Worm (Caenorhabditis elegans): Measurements from ENCODE around the gene F39G3.5.

The F39G3.5 gene

DNA sequence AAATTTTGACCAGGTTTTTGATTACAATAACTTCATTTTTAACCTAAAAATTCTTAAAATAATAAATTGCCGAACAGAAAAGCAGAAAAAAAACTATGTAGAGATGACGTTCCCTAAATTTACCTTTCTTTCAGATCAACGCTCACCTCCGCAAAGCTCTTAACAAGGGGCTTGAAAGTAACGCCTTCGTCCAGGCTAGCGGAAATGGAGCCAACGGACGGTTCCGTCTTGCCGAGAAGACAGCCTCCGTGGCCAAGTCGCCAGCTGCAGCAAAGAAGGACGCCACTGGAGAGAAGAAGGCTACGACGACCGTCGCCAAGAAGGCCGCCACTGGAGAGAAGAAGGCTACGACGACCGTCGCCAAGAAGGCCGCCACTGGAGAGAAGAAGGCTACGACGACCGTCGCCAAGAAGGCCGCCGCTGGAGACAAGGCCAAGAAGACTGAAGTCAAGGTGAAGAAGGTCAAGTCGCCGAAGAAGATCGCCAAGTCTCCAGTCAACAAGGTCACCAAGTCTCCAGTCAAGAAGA, 32.3 kb downstream of the F39G3.5 start:
- peak; percentile 87 for TF ChIP-seq zfh-2 (GFP tag; conservative IDR thresholded peaks at IDR 0.05)
- peak; percentile 84 for TF ChIP-seq egrh-3 (GFP tag; IDR thresholded peaks at IDR 0.05)
- TF ChIP-seq Y53G8AR.9 (GFP tag; conservative IDR thresholded peaks at IDR 0.05), result peak; percentile 39; the same call in 1 of the 2 replicates
- no peak for TF ChIP-seq nhr-179 (tag; optimal IDR thresholded peaks at IDR 0.05)
- no peak; the same call in 1 of the 2 replicates for TF ChIP-seq madf-6 (GFP tag; IDR thresholded peaks at IDR 0.05)
- no peak for TF ChIP-seq pha-4 (tag; optimal IDR thresholded peaks at IDR 0.05)
- TF ChIP-seq F39B2.1 (GFP tag; IDR thresholded peaks at IDR 0.05), result 0 out of 2 replicates have a peak, but pooled peaks have one; percentile 54
- 0 out of 2 replicates have a peak, but pooled peaks have one; percentile 13 for TF ChIP-seq C17E4.6 (GFP tag; IDR thresholded peaks at IDR 0.05)
- TF ChIP-seq Y79H2A.3 (GFP tag; conservative IDR thresholded peaks at IDR 0.05), result peak; percentile 71
- TF ChIP-seq lsl-1 (GFP tag; optimal IDR thresholded peaks at IDR 0.05), result no peak
- no peak for TF ChIP-seq bed-2 (GFP tag; IDR thresholded peaks at IDR 0.05)
- 0 out of 2 replicates have a peak, but pooled peaks have one; percentile 41 for TF ChIP-seq Y95B8A.8 (GFP tag; IDR thresholded peaks at IDR 0.05)
- TF ChIP-seq B0019.2 (GFP tag; conservative IDR thresholded peaks at IDR 0.05), result no peak
- TF ChIP-seq Y67H2A.10 (GFP tag; conservative IDR thresholded peaks at IDR 0.05), result no peak
- no peak for TF ChIP-seq attf-6 (GFP tag; IDR thresholded peaks at IDR 0.05)
- no peak for TF ChIP-seq F33H1.4 (GFP tag; IDR thresholded peaks at IDR 0.05)
- no peak for TF ChIP-seq egl-44 (GFP tag; IDR thresholded peaks at IDR 0.05)
- no peak for TF ChIP-seq F57A8.1 (GFP tag; optimal IDR thresholded peaks at IDR 0.05)
- TF ChIP-seq B0336.3 (GFP tag; IDR thresholded peaks at IDR 0.05), result no peak
- TF ChIP-seq sptf-2 (GFP tag; optimal IDR thresholded peaks at IDR 0.05), result no peak

DNA sequence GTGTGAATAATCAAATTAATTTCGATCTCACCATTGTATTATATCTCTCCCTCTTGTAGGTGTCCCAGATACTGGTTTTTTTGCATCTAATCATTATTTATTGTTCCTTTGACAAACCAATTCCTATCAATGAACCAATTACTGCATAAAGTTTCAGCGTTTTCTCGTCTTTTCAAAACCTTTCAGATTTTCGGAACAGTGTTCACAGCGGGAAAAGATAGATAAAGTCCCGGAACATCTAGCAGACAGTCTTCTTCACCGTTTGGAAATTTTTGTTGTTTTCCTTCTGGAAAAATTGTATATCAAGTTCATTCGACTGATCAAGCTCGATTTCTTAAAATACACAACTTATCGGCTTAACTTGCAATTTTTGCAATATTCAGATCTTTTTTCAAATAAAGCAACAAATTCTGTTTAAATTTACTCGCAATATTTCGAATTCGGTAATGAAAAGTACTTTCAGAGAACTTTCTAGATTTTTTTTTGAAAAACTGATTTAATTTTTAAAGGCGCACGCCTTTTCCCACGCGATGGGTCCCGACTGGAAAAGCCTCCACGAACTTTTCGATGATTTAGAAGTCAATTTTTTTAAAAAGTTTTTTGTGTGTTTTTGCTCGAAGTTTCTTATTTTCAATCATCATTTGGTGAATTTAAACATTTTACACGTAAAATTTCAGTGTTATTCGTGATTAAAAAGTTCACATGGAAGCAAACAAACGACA, 33.1 kb downstream of the F39G3.5 start, which contains the start of gene pgl-3:
Gene pgl-3 (plus strand): TSS at position 672 of the 722 bp plus-strand sequence.
- TF ChIP-seq fkh-3 (tag; optimal IDR thresholded peaks at IDR 0.05) (no peak), xnd-1 (tag; optimal IDR thresholded peaks at IDR 0.05) (peak; percentile 42), sdz-38 (tag; optimal IDR thresholded peaks at IDR 0.05) (no peak), lag-1 (GFP tag; IDR thresholded peaks at IDR 0.05) (no peak), madf-10 (tag; optimal IDR thresholded peaks at IDR 0.05) (no peak), ztf-26 (tag; optimal IDR thresholded peaks at IDR 0.05) (no peak), snpc-4 (GFP tag; optimal IDR thresholded peaks at IDR 0.05) (peak; percentile 24), snpc-4 (tag; optimal IDR thresholded peaks at IDR 0.05) (no peak), efl-1 (GFP tag; optimal IDR thresholded peaks at IDR 0.05) (peak; percentile 47), mes-4 (tag; optimal IDR thresholded peaks at IDR 0.05) (no peak), F33H1.4 (GFP tag; IDR thresholded peaks at IDR 0.05) (peak; percentile 72), ceh-40 (GFP tag; IDR thresholded peaks at IDR 0.05) (no peak), athp-1 (tag; optimal IDR thresholded peaks at IDR 0.05) (no peak), B0019.2 (GFP tag; conservative IDR thresholded peaks at IDR 0.05) (0 out of 2 replicates have a peak, but pooled peaks have one; percentile 8), lin-26 (GFP tag; IDR thresholded peaks at IDR 0.05) (peak; percentile 60; the same call in 1 of the 2 replicates), cebp-2 (GFP tag; IDR thresholded peaks at IDR 0.05) (no peak), rec-8 (tag; optimal IDR thresholded peaks at IDR 0.05) (no peak), mel-28 (tag; optimal IDR thresholded peaks at IDR 0.05; ENCODE audit: borderline replicate concordance) (no peak), ceh-79 (tag; optimal IDR thresholded peaks at IDR 0.05) (no peak), let-526 (GFP tag; IDR thresholded peaks at IDR 0.05) (no peak), let-607 (tag; optimal IDR thresholded peaks at IDR 0.05) (no peak), Y79H2A.3 (GFP tag; conservative IDR thresholded peaks at IDR 0.05) (peak; percentile 99), madf-8 (GFP tag; conservative IDR thresholded peaks at IDR 0.05) (peak; percentile 45), nfyb-1 (GFP tag; IDR thresholded peaks at IDR 0.05) (0 out of 2 replicates have a peak, but pooled peaks have one; percentile 10), bed-1 (GFP tag; IDR thresholded peaks at IDR 0.05) (no peak), ceh-91 (GFP tag; IDR thresholded peaks at IDR 0.05) (peak; percentile 45; the same call in 1 of the 2 replicates), C06A6.2 (GFP tag; conservative IDR thresholded peaks at IDR 0.05) (no peak), attf-5 (GFP tag; optimal IDR thresholded peaks at IDR 0.05) (no peak), aptf-3 (GFP tag; IDR thresholded peaks at IDR 0.05) (no peak)
